Fruit fly (Drosophila melanogaster) whole organism, adult: ENCODE data around the gene CG4115.

Source experiments
- CG11617 ChIP-seq: fragments of 200-800 bp; sonication (Bioruptor generic); optimal IDR thresholded peaks from 2 replicates; lab custom pipeline; 2017; ENCODE audit warnings: mild to moderate bottlenecking, missing biosample characterization, missing genetic modification reagents, missing genetic modification characterization
- CG12768 ChIP-seq: fragments of 200-800 bp; sonication (Bioruptor generic); optimal IDR thresholded peaks from 2 replicates; lab custom pipeline; 2017; ENCODE audit warnings: missing biosample characterization, missing genetic modification characterization, mild to moderate bottlenecking, moderate library complexity, missing genetic modification reagents
- CG14711 ChIP-seq: fragments of 200-800 bp; sonication (Bioruptor generic); optimal IDR thresholded peaks from 2 replicates; lab custom pipeline; 2018; ENCODE audit warnings: missing biosample characterization, mild to moderate bottlenecking, missing genetic modification characterization, moderate library complexity
- CG1620 ChIP-seq: fragments of 200-800 bp; sonication (Bioruptor generic); optimal IDR thresholded peaks from 2 replicates; lab custom pipeline; 2016; ENCODE audit warnings: missing biosample characterization, missing genetic modification characterization
- CG33017 ChIP-seq: fragments of 200-800 bp; sonication (Bioruptor generic); optimal IDR thresholded peaks from 2 replicates; lab custom pipeline; 2018; ENCODE audit warnings: missing biosample characterization, mild to moderate bottlenecking, missing genetic modification characterization, moderate library complexity
- CG5204 ChIP-seq: fragments of 200-800 bp; sonication (Bioruptor generic); optimal IDR thresholded peaks from 2 replicates; lab custom pipeline; 2016; ENCODE audit warnings: missing biosample characterization, missing genetic modification characterization
- CG7045 ChIP-seq: fragments of 200-800 bp; sonication (Bioruptor generic); optimal IDR thresholded peaks from 2 replicates; lab custom pipeline; 2017; ENCODE audit warnings: missing biosample characterization, mild to moderate bottlenecking, missing genetic modification characterization
- CG7101 ChIP-seq: fragments of 200-800 bp; sonication (Bioruptor generic); optimal IDR thresholded peaks from 2 replicates; lab custom pipeline; 2018; ENCODE audit warnings: missing biosample characterization, mild to moderate bottlenecking, missing genetic modification characterization, moderate library complexity
- Clk ChIP-seq: fragments of 200-800 bp; sonication (Bioruptor generic); optimal IDR thresholded peaks from 2 replicates; lab custom pipeline; 2017; ENCODE audit warnings: missing biosample characterization, missing genetic modification characterization
- Crg-1 ChIP-seq: fragments of 200-800 bp; sonication (Bioruptor generic); optimal IDR thresholded peaks from 2 replicates; lab custom pipeline; 2016; ENCODE audit warnings: missing biosample characterization, missing genetic modification characterization
- Hr96 ChIP-seq: fragments of 200-800 bp; sonication (Bioruptor generic); optimal IDR thresholded peaks from 2 replicates; lab custom pipeline; 2016; ENCODE audit warnings: missing biosample characterization, missing genetic modification characterization
- Mnt ChIP-seq: fragments of 200-800 bp; sonication (Bioruptor generic); optimal IDR thresholded peaks from 2 replicates; lab custom pipeline; 2016; ENCODE audit warnings: missing biosample characterization, mild to moderate bottlenecking, missing genetic modification characterization
- bab1 ChIP-seq: fragments of 200-800 bp; sonication (Bioruptor generic); optimal IDR thresholded peaks from 3 replicates; lab custom pipeline; 2019; ENCODE audit warnings: missing biosample characterization, mild to moderate bottlenecking, missing genetic modification characterization, moderate library complexity
- cic ChIP-seq: fragments of 200-800 bp; sonication (Bioruptor generic); optimal IDR thresholded peaks from 2 replicates; lab custom pipeline; 2017; ENCODE audit warnings: missing biosample characterization, mild to moderate bottlenecking, missing genetic modification characterization, moderate library complexity
- cnc ChIP-seq, 2 experiments: fragments of >200 bp; optimal IDR thresholded peaks; 2 replicates each; lab custom pipeline; 2017
- kay ChIP-seq: fragments of 200-800 bp; sonication (Bioruptor generic); peaks from one replicate; lab custom pipeline; 2016; ENCODE audit warnings: missing biosample characterization, missing genetic modification characterization, borderline replicate concordance
- ovo ChIP-seq: fragments of 200-800 bp; sonication (Bioruptor generic); optimal IDR thresholded peaks from 2 replicates; lab custom pipeline; 2016; ENCODE audit warnings: missing biosample characterization, missing genetic modification characterization
- pad ChIP-seq: fragments of 200-800 bp; sonication (Bioruptor generic); optimal IDR thresholded peaks from 3 replicates; lab custom pipeline; 2017; ENCODE audit warnings: missing biosample characterization, missing genetic modification characterization, mild to moderate bottlenecking, moderate library complexity, missing genetic modification reagents
- tj ChIP-seq: fragments of 200-800 bp; sonication (Bioruptor generic); optimal IDR thresholded peaks from 3 replicates; lab custom pipeline; 2017; ENCODE audit warnings: missing biosample characterization, mild to moderate bottlenecking, missing genetic modification characterization, moderate library complexity
- toe ChIP-seq: fragments of 200-800 bp; sonication (Bioruptor generic); optimal IDR thresholded peaks from 2 replicates; lab custom pipeline; 2016; ENCODE audit warnings: missing biosample characterization, missing genetic modification characterization

CG4115 gene

dm6 chr3R:12359837-12360236, at the start of gene CG4115:
TSS of gene CG4115 (plus strand) at chr3R:12360008.
- TF ChIP-seq cic (no peak), Mnt (no peak), CG7045 (no peak), ovo (GFP tag; lab: Kevin White, UChicago) (no peak), CG14711 (tag; lab: Kevin White, UChicago) (no peak), CG12768 (GFP tag; lab: Kevin White, UChicago) (no peak), Hr96 (GFP tag; lab: Kevin White, UChicago) (no peak), Crg-1 (no peak), CG5204 (GFP tag; lab: Kevin White, UChicago) (no peak), pad (GFP tag; lab: Kevin White, UChicago) (no peak), bab1 (no peak), CG7101 (no peak), toe (GFP tag; lab: Kevin White, UChicago) (no peak), tj (no peak), CG11617 (no peak), CG33017 (tag; lab: Kevin White, UChicago) (no peak), Clk (no peak), CG1620 (GFP tag; lab: Kevin White, UChicago) (no peak), cnc (optimal IDR thresholded peaks at IDR 0.05; lab: Kevin White, UChicago) (no peak)

dm6 chr3R:12311053-12311452, 48.8 kb upstream of the CG4115 start, which contains the start of gene CG4066:
TSS of gene CG4066 (plus strand) at chr3R:12311353.
- no peak for TF ChIP-seq ovo (GFP tag; lab: Kevin White, UChicago)
- no peak for TF ChIP-seq Clk
- TF ChIP-seq CG11617 = no peak
- no peak for TF ChIP-seq toe (GFP tag; lab: Kevin White, UChicago)

- TF ChIP-seq cic (no peak), CG7101 (no peak), pad (GFP tag; lab: Kevin White, UChicago) (no peak)
Observed at dm6 chr3R:12314236-12314635, 45.6 kb upstream of the CG4115 start.

DNA sequence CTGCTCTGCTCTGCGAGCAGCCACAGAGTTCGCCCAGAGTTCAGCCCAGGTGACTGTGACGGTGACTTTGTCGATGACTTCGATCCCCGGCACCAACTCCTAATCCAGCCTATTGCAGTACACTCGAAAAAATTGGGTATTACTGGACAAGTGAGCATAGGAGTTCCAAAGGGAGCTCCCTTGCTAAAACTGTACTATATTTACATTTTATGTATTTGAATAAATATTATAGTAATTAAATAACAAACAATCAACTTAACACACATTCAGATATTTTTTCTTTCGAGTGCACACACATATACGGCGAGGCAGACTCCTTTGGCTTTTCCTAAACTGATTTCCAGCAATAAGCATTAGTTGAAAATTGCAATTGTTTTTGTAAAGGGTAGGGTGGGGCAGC, 44.4 kb upstream of the CG4115 start:
- TF ChIP-seq cic = no peak
- no peak for TF ChIP-seq cnc (optimal IDR thresholded peaks at IDR 0.05; lab: Kevin White, UChicago)
- TF ChIP-seq ovo (GFP tag; lab: Kevin White, UChicago) = no peak
- TF ChIP-seq tj = no peak
- TF ChIP-seq CG33017 (tag; lab: Kevin White, UChicago) = no peak
- no peak for TF ChIP-seq Clk
- TF ChIP-seq CG11617 = no peak
- no peak for TF ChIP-seq bab1
- TF ChIP-seq CG1620 (GFP tag; lab: Kevin White, UChicago) = no peak
- TF ChIP-seq kay (GFP tag; lab: Kevin White, UChicago) = no peak
- TF ChIP-seq CG12768 (GFP tag; lab: Kevin White, UChicago) = no peak
- TF ChIP-seq Crg-1 = no peak
- TF ChIP-seq Mnt = no peak
- TF ChIP-seq CG5204 (GFP tag; lab: Kevin White, UChicago) = no peak
- no peak for TF ChIP-seq toe (GFP tag; lab: Kevin White, UChicago)
- no peak for TF ChIP-seq CG14711 (tag; lab: Kevin White, UChicago)
- no peak for TF ChIP-seq CG7045

DNA sequence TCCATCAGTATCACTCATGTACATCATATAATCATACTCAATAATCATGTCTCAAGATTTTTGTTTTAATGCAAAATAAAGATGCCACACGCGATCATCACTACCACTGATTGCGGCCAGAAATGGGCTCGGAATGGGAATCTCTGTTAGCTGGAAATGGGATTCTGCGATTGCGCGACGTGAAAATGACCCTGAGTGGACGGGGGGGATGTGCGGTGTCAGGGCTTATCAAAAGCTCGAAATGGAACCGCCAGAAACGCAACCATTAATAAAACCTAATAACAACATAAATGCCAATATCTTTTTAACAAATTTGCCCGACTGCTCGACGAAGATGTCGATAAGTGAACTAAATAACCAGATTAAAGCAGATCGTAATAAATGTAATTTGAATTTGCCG, 43.4 kb upstream of the CG4115 start:
- TF ChIP-seq CG7101 (no peak), Hr96 (GFP tag; lab: Kevin White, UChicago) (no peak), tj (no peak)

- no peak for TF ChIP-seq pad (GFP tag; lab: Kevin White, UChicago)
- no peak for TF ChIP-seq CG14711 (tag; lab: Kevin White, UChicago)
- no peak for TF ChIP-seq Mnt
- TF ChIP-seq CG1620 (GFP tag; lab: Kevin White, UChicago) = no peak
- no peak for TF ChIP-seq CG33017 (tag; lab: Kevin White, UChicago)
- TF ChIP-seq toe (GFP tag; lab: Kevin White, UChicago) = no peak
- TF ChIP-seq CG11617 = no peak
- TF ChIP-seq CG7045 = no peak
- TF ChIP-seq Crg-1 = no peak
Observed at dm6 chr3R:12317325-12317724, 42.5 kb upstream of the CG4115 start.

dm6 chr3R:12323221-12323620, 36.6 kb upstream of the CG4115 start, which contains the start of gene CG10013:
TSS of gene CG10013 (plus strand) at chr3R:12323521.
- TF ChIP-seq Crg-1 (no peak), Mnt (no peak), cnc (optimal IDR thresholded peaks at IDR 0.05; lab: Kevin White, UChicago) (no peak), ovo (GFP tag; lab: Kevin White, UChicago) (no peak), CG1620 (GFP tag; lab: Kevin White, UChicago) (no peak), CG7101 (no peak), bab1 (no peak), toe (GFP tag; lab: Kevin White, UChicago) (no peak), CG33017 (tag; lab: Kevin White, UChicago) (no peak), pad (GFP tag; lab: Kevin White, UChicago) (no peak), CG7045 (no peak), cic (no peak), Clk (no peak), CG11617 (no peak), Hr96 (GFP tag; lab: Kevin White, UChicago) (no peak), CG5204 (GFP tag; lab: Kevin White, UChicago) (no peak), CG12768 (GFP tag; lab: Kevin White, UChicago) (no peak), CG14711 (tag; lab: Kevin White, UChicago) (no peak)

DNA sequence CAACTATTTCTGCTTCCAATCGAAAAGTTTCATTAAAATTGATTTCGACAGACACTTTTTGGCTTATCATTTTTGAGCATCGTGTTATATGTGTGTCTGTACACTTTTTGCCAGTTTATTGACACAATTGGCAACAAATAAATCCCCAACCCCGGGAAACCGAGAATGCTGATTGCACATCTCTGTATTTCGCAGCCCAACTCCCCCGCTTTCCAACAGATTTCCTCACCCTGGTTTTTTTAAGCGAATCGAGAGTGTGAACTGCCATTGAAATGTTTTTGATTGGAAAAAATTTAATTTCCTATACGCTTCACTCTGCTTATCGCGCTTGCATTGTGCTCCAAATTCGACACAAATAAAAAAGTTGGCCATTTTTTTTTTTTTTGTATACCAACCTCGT, 33.0 kb upstream of the CG4115 start:
- no peak for TF ChIP-seq cic
- no peak for TF ChIP-seq Mnt
- TF ChIP-seq bab1 = no peak
- no peak for TF ChIP-seq CG1620 (GFP tag; lab: Kevin White, UChicago)
- no peak for TF ChIP-seq CG14711 (tag; lab: Kevin White, UChicago)
